Worm (Caenorhabditis elegans): ENCODE data around the gene Y43F8B.17.

DNA sequence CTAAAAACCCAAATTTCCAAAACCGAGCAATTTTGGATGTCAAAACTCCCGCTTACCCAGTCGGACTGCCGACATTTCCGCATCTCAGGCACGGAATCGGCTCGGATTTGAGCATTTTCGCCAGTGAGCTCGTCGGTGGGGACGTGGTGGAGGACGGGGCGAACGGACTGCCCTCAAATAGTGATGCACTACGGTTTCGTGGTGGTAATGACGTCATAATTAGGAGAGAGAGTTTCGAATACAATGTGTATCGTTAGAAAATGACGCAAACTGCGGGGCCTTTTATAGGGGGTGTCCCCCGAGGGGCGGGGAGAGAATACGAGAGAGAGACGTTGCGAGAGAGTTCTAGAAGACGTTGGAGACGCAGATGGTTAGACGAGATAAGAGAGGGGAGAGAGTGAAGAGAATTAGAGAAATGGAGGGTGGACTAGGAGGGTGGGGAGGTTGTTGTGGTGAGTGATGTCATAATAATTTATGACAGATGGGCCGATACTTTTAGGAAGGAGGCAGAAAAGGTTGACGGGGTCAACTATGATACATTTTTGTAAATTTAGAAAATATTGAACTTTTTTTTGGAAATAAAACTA, 38.1 kb downstream of the Y43F8B.17 start:
- TF ChIP-seq ref-1 (GFP tag; conservative IDR thresholded peaks at IDR 0.05) (0 out of 2 replicates have a peak, but pooled peaks have one; percentile 47), flt-1 (GFP tag; IDR thresholded peaks at IDR 0.05) (peak; percentile 85), ztf-29 (GFP tag; IDR thresholded peaks at IDR 0.05) (no peak), T22C8.4 (GFP tag; IDR thresholded peaks at IDR 0.05) (peak; percentile 25; the same call in 1 of the 2 replicates)

All from whole organism, midembryonic.